Fruit fly (Drosophila melanogaster) whole organism, embryonic: ENCODE results near the gene Kat60.

Source experiments
- B-H2 ChIP-seq: fragments of 200-800 bp; sonication (Bioruptor generic); optimal IDR thresholded peaks from 2 replicates; lab custom pipeline; 2018; ENCODE audit warnings: missing biosample characterization, mild to moderate bottlenecking, missing genetic modification characterization
- CG10431 ChIP-seq: fragments of 200-800 bp; sonication (Bioruptor generic); optimal IDR thresholded peaks from 3 replicates; lab custom pipeline; 2018; ENCODE audit warnings: missing biosample characterization, mild to moderate bottlenecking, missing genetic modification characterization
- CG11504 ChIP-seq: fragments of 200-800 bp; sonication (Bioruptor generic); optimal IDR thresholded peaks from 3 replicates; lab custom pipeline; 2019; ENCODE audit warnings: missing biosample characterization, mild to moderate bottlenecking, missing genetic modification characterization, moderate library complexity
- CG13296 ChIP-seq: fragments of 200-800 bp; sonication (Bioruptor generic); optimal IDR thresholded peaks from 3 replicates; lab custom pipeline; 2018; ENCODE audit warnings: missing biosample characterization, mild to moderate bottlenecking, missing genetic modification characterization
- CG13424 ChIP-seq: fragments of 200-800 bp; sonication (Bioruptor generic); optimal IDR thresholded peaks from 2 replicates; lab custom pipeline; 2019; ENCODE audit warnings: missing biosample characterization, mild to moderate bottlenecking, missing genetic modification characterization, moderate library complexity
- CG13894 ChIP-seq: fragments of 200-800 bp; sonication (Bioruptor generic); optimal IDR thresholded peaks from 3 replicates; lab custom pipeline; 2018; ENCODE audit warnings: missing biosample characterization, mild to moderate bottlenecking, missing genetic modification characterization, moderate library complexity
- CG15601 ChIP-seq: fragments of 200-800 bp; sonication (Bioruptor generic); optimal IDR thresholded peaks from 3 replicates; lab custom pipeline; 2019; ENCODE audit warnings: missing biosample characterization, mild to moderate bottlenecking, missing genetic modification characterization, moderate library complexity
- CG1647 ChIP-seq: fragments of 200-800 bp; sonication (Bioruptor generic); optimal IDR thresholded peaks from 3 replicates; lab custom pipeline; 2016; ENCODE audit warnings: missing biosample characterization, missing genetic modification characterization
- CG2199 ChIP-seq: fragments of 200-800 bp; sonication (Bioruptor generic); IDR thresholded peaks from 3 replicates; pipeline ENCODE4 v1.3.6; 2022; ENCODE audit warnings: missing biosample characterization, missing genetic modification characterization
- CG3995 ChIP-seq: fragments of 200-800 bp; sonication (Bioruptor generic); optimal IDR thresholded peaks from 3 replicates; lab custom pipeline; 2016; ENCODE audit warnings: missing biosample characterization, missing genetic modification characterization
- CG4282 ChIP-seq: fragments of 200-800 bp; sonication (Bioruptor generic); optimal IDR thresholded peaks from 2 replicates; lab custom pipeline; 2016; ENCODE audit warnings: missing biosample characterization, missing genetic modification characterization
- CG4404 ChIP-seq: fragments of 200-800 bp; sonication (Bioruptor generic); IDR thresholded peaks from 2 replicates; pipeline ENCODE4 v1.3.6; 2022; ENCODE audit warnings: missing biosample characterization, missing genetic modification characterization
- CG6272 ChIP-seq: fragments of 200-800 bp; sonication (Bioruptor generic); IDR thresholded peaks from 2 replicates; pipeline ENCODE4 v1.3.6; 2022; ENCODE audit warnings: missing biosample characterization, missing genetic modification characterization
- CG6813 ChIP-seq: fragments of 200-800 bp; sonication (Bioruptor generic); optimal IDR thresholded peaks from 2 replicates; lab custom pipeline; 2017; ENCODE audit warnings: missing biosample characterization, missing genetic modification characterization, mild to moderate bottlenecking, moderate library complexity, missing genetic modification reagents
- CG7271 ChIP-seq: fragments of 200-800 bp; sonication (Bioruptor generic); optimal IDR thresholded peaks from 2 replicates; lab custom pipeline; 2018; ENCODE audit warnings: missing biosample characterization, mild to moderate bottlenecking, missing genetic modification characterization, moderate library complexity
- CG7357 ChIP-seq: fragments of 200-800 bp; sonication (Bioruptor generic); IDR thresholded peaks from 3 replicates; pipeline ENCODE4 v1.3.6; 2022; ENCODE audit warnings: missing biosample characterization, missing genetic modification characterization
- CG9609 ChIP-seq: fragments of 200-800 bp; sonication (Bioruptor generic); optimal IDR thresholded peaks from 3 replicates; lab custom pipeline; 2016; ENCODE audit warnings: missing biosample characterization, missing genetic modification characterization
- Hr78 ChIP-seq, 2 experiments: fragments of 200-800 bp in 1 of 2; fragments of >200 bp in 1 of 2; sonication (Bioruptor generic) in 1 of 2; optimal IDR thresholded peaks; 2 replicates each; lab custom pipeline; 2017 to 2019; ENCODE audit warnings: missing biosample characterization in 2 of 2, missing genetic modification characterization in 2 of 2, mild to moderate bottlenecking in 1 of 2, moderate library complexity in 1 of 2
- Lhr ChIP-seq: fragments of 200-800 bp; sonication (Bioruptor generic); optimal IDR thresholded peaks from 3 replicates; lab custom pipeline; 2017; ENCODE audit warnings: mild to moderate bottlenecking, missing biosample characterization, missing genetic modification reagents, missing genetic modification characterization
- Med ChIP-seq: fragments of 200-800 bp; sonication (Bioruptor generic); peaks from one replicate; lab custom pipeline; 2016; ENCODE audit warnings: missing biosample characterization, missing genetic modification characterization, mild to moderate bottlenecking, inconsistent platforms, moderate library complexity
- Neu2 ChIP-seq: fragments of 200-800 bp; sonication (Bioruptor generic); optimal IDR thresholded peaks from 3 replicates; lab custom pipeline; 2016; ENCODE audit warnings: missing biosample characterization, missing genetic modification characterization, borderline replicate concordance
- Oaz ChIP-seq: fragments of 200-800 bp; sonication (Bioruptor generic); IDR thresholded peaks from 2 replicates; pipeline ENCODE4 v1.3.6; 2022; ENCODE audit warnings: missing biosample characterization, missing genetic modification characterization
- Opbp ChIP-seq: fragments of 200-800 bp; sonication (Bioruptor generic); IDR thresholded peaks from 3 replicates; pipeline ENCODE4 v1.3.6; 2022; ENCODE audit warnings: missing biosample characterization, missing genetic modification characterization; ENCODE audit not compliant: partially characterized antibody
- Rfx ChIP-seq: fragments of 200-800 bp; sonication (Bioruptor generic); IDR thresholded peaks from 2 replicates; pipeline ENCODE4 v1.3.6; 2022; ENCODE audit warnings: missing biosample characterization, missing genetic modification characterization
- Tbp ChIP-seq: fragments of >200 bp; optimal IDR thresholded peaks from 2 replicates; lab custom pipeline; 2018; ENCODE audit warnings: missing biosample characterization, missing genetic modification characterization
- Trl ChIP-seq, 3 experiments: fragments of >200 bp in 2 of 3; fragments of 200-800 bp in 1 of 3; sonication (Bioruptor generic) in 1 of 3; optimal IDR thresholded peaks; 2 replicates in 1 of 3; 3 replicates in 2 of 3; lab custom pipeline; 2016 to 2017; ENCODE audit warnings: missing biosample characterization in 1 of 3, missing genetic modification characterization in 1 of 3
- Xrp1 ChIP-seq: fragments of 200-800 bp; sonication (Bioruptor generic); IDR thresholded peaks from 2 replicates; pipeline ENCODE4 v1.3.6; 2022; ENCODE audit warnings: missing biosample characterization, missing genetic modification characterization
- bab2 ChIP-seq: fragments of 200-800 bp; sonication (Bioruptor generic); optimal IDR thresholded peaks from 2 replicates; lab custom pipeline; 2016; ENCODE audit warnings: missing biosample characterization, missing genetic modification characterization
- br ChIP-seq: fragments of >200 bp; optimal IDR thresholded peaks from 2 replicates; lab custom pipeline; 2017
- cg ChIP-seq: fragments of 200-800 bp; sonication (Bioruptor generic); optimal IDR thresholded peaks from 3 replicates; lab custom pipeline; 2019; ENCODE audit warnings: missing biosample characterization, mild to moderate bottlenecking, missing genetic modification characterization, moderate library complexity
- ci ChIP-seq: fragments of 200-800 bp; sonication (Bioruptor generic); IDR thresholded peaks from 3 replicates; pipeline ENCODE4 v1.3.6; 2022; ENCODE audit warnings: missing biosample characterization, missing genetic modification characterization
- ewg ChIP-seq: fragments of 200-800 bp; sonication (Bioruptor generic); optimal IDR thresholded peaks from 3 replicates; lab custom pipeline; 2017; ENCODE audit warnings: mild to moderate bottlenecking, missing biosample characterization, missing genetic modification reagents, missing genetic modification characterization
- fd64A ChIP-seq: fragments of 200-800 bp; sonication (Bioruptor generic); optimal IDR thresholded peaks from 3 replicates; lab custom pipeline; 2018; ENCODE audit warnings: missing biosample characterization, mild to moderate bottlenecking, missing genetic modification characterization
- fd96Cb ChIP-seq: fragments of 200-800 bp; sonication (Bioruptor generic); optimal IDR thresholded peaks from 2 replicates; lab custom pipeline; 2018; ENCODE audit warnings: missing biosample characterization, mild to moderate bottlenecking, missing genetic modification characterization, moderate library complexity
- gce ChIP-seq: fragments of 200-800 bp; sonication (Bioruptor generic); IDR thresholded peaks from 3 replicates; pipeline ENCODE4 v1.3.6; 2022; ENCODE audit warnings: missing biosample characterization, missing genetic modification characterization
- lab ChIP-seq: fragments of 200-800 bp; sonication (Bioruptor generic); optimal IDR thresholded peaks from 3 replicates; lab custom pipeline; 2017; ENCODE audit warnings: missing biosample characterization, missing genetic modification characterization, mild to moderate bottlenecking, moderate library complexity, missing genetic modification reagents
- lola ChIP-seq, 3 experiments: fragments of >200 bp in 2 of 3; fragments of 200-800 bp in 1 of 3; sonication (Bioruptor generic) in 1 of 3; optimal IDR thresholded peaks; 2 replicates each; lab custom pipeline; 2017 to 2019; ENCODE audit warnings: missing biosample characterization in 3 of 3, missing genetic modification characterization in 3 of 3, mild to moderate bottlenecking in 1 of 3, moderate library complexity in 1 of 3
- mld ChIP-seq: fragments of 200-800 bp; sonication (Bioruptor generic); IDR thresholded peaks from 3 replicates; pipeline ENCODE4 v1.3.6; 2022; ENCODE audit warnings: missing biosample characterization, missing genetic modification characterization; ENCODE audit not compliant: partially characterized antibody
- nmo ChIP-seq: fragments of 200-800 bp; sonication (Bioruptor generic); optimal IDR thresholded peaks from 2 replicates; lab custom pipeline; 2018; ENCODE audit warnings: missing biosample characterization, mild to moderate bottlenecking, missing genetic modification characterization, moderate library complexity
- phol ChIP-seq: fragments of 200-800 bp; sonication (Bioruptor generic); optimal IDR thresholded peaks from 3 replicates; lab custom pipeline; 2018; ENCODE audit warnings: missing biosample characterization, mild to moderate bottlenecking, missing genetic modification characterization, moderate library complexity
- psq ChIP-seq: fragments of 200-800 bp; sonication (Bioruptor generic); optimal IDR thresholded peaks from 2 replicates; lab custom pipeline; 2017; ENCODE audit warnings: missing biosample characterization, missing genetic modification characterization
- ro ChIP-seq: fragments of 200-800 bp; sonication (Bioruptor generic); IDR thresholded peaks from 2 replicates; pipeline ENCODE4 v1.3.6; 2022; ENCODE audit warnings: missing biosample characterization, missing genetic modification characterization
- sima ChIP-seq: fragments of 200-800 bp; sonication (Bioruptor generic); optimal IDR thresholded peaks from 2 replicates; lab custom pipeline; 2016; ENCODE audit warnings: missing biosample characterization, missing genetic modification characterization
- tll ChIP-seq, 2 experiments: fragments of 200-800 bp in 1 of 2; fragments of >200 bp in 1 of 2; sonication (Bioruptor generic) in 1 of 2; optimal IDR thresholded peaks; 2 replicates each; lab custom pipeline; 2017 to 2019; ENCODE audit warnings: missing biosample characterization in 2 of 2, missing genetic modification characterization in 2 of 2, mild to moderate bottlenecking in 1 of 2, moderate library complexity in 1 of 2
- ttk ChIP-seq: fragments of 200-800 bp; sonication (Bioruptor generic); IDR thresholded peaks from 2 replicates; pipeline ENCODE4 v2.1.2; 2022; ENCODE audit warnings: missing biosample characterization, missing genetic modification characterization
- unc-4 ChIP-seq: fragments of 200-800 bp; sonication (Bioruptor generic); IDR thresholded peaks from 2 replicates; pipeline ENCODE4 v1.3.6; 2022; ENCODE audit warnings: missing biosample characterization, missing genetic modification characterization; ENCODE audit not compliant: partially characterized antibody
- vnd ChIP-seq: fragments of 200-800 bp; sonication (Bioruptor generic); IDR thresholded peaks from 3 replicates; pipeline ENCODE4 v1.3.6; 2022; ENCODE audit warnings: missing biosample characterization, missing genetic modification characterization; ENCODE audit not compliant: partially characterized antibody
- zen ChIP-seq: fragments of 200-800 bp; sonication (Bioruptor generic); optimal IDR thresholded peaks from 3 replicates; lab custom pipeline; 2018; ENCODE audit warnings: missing biosample characterization, mild to moderate bottlenecking, missing genetic modification characterization, moderate library complexity

Gene Kat60

dm6 chr3R:5199581-5199980 is 32.4 kb downstream of the Kat60 start (continued):
- no peak for TF ChIP-seq Oaz
- no peak for TF ChIP-seq CG13296
- no peak for TF ChIP-seq cg (GFP tag; lab: Kevin White, UChicago)

- no peak for TF ChIP-seq zen
- peak; percentile 69; the same call in 2 of the 3 replicates for TF ChIP-seq ci (GFP tag; lab: Robert Waterston, UW)
- peak; percentile 90 for TF ChIP-seq Med (GFP tag; lab: Kevin White, UChicago)
- TF ChIP-seq sima (GFP tag; lab: Kevin White, UChicago) = peak; percentile 19
- peak; percentile 52 for TF ChIP-seq bab2 (GFP tag; lab: Kevin White, UChicago)
- TF ChIP-seq Xrp1 (GFP tag; lab: Robert Waterston, UW) = peak; percentile 49
- TF ChIP-seq CG15601 (tag; lab: Kevin White, UChicago) = no peak
- no peak for TF ChIP-seq CG2199 (GFP tag; lab: Robert Waterston, UW)
- no peak for TF ChIP-seq Tbp (GFP tag; lab: Kevin White, UChicago)
- 0 out of 2 replicates have a peak, but pooled peaks have one; percentile 30 for TF ChIP-seq ttk
- peak; percentile 42 for TF ChIP-seq CG13424 (tag; lab: Kevin White, UChicago)
- peak; percentile 34 for TF ChIP-seq CG1647 (GFP tag; lab: Kevin White, UChicago)
- peak; percentile 76; the same call in 1 of the 2 replicates for TF ChIP-seq Rfx
- no peak for TF ChIP-seq vnd (GFP tag; lab: Robert Waterston, UW)
- TF ChIP-seq CG13894 (tag; lab: Kevin White, UChicago) = peak; percentile 94
- TF ChIP-seq CG3995 (GFP tag; lab: Kevin White, UChicago) = peak; percentile 18
- peak; percentile 48 for TF ChIP-seq CG6813 (GFP tag; lab: Kevin White, UChicago)
- peak; percentile 31 for TF ChIP-seq nmo (GFP tag; lab: Kevin White, UChicago)
- TF ChIP-seq gce (GFP tag; lab: Robert Waterston, UW) = no peak
- no peak for TF ChIP-seq Trl (optimal IDR thresholded peaks at IDR 0.05; lab: Kevin White, UChicago)
- TF ChIP-seq Trl (GFP tag; optimal IDR thresholded peaks at IDR 0.05; lab: Kevin White, UChicago) = peak; percentile 60
- TF ChIP-seq psq (GFP tag; lab: Kevin White, UChicago) = no peak
- TF ChIP-seq lab (GFP tag; lab: Kevin White, UChicago) = peak; percentile 89
- TF ChIP-seq Neu2 (GFP tag; lab: Kevin White, UChicago) = no peak
- TF ChIP-seq CG4404 = no peak
- TF ChIP-seq ewg (GFP tag; lab: Kevin White, UChicago) = peak; percentile 31
- TF ChIP-seq B-H2 (GFP tag; lab: Kevin White, UChicago) = peak; percentile 26
- peak; percentile 21 for TF ChIP-seq fd96Cb (tag; lab: Kevin White, UChicago)
- no peak for TF ChIP-seq mld (GFP tag; lab: Robert Waterston, UW)
- peak; percentile 67 for TF ChIP-seq CG11504 (tag; lab: Kevin White, UChicago)
- no peak for TF ChIP-seq Lhr (GFP tag; lab: Kevin White, UChicago)
- TF ChIP-seq CG7271 (tag; lab: Kevin White, UChicago) = no peak
- TF ChIP-seq unc-4 = no peak
- no peak for TF ChIP-seq tll (GFP tag; optimal IDR thresholded peaks at IDR 0.05; lab: Kevin White, UChicago)
- TF ChIP-seq CG9609 (GFP tag; lab: Kevin White, UChicago) = peak; percentile 49
- 0 out of 3 replicates have a peak, but pooled peaks have one; percentile 8 for TF ChIP-seq CG7357 (GFP tag; lab: Robert Waterston, UW)
- no peak for TF ChIP-seq lola (GFP tag; optimal IDR thresholded peaks at IDR 0.05; lab: Kevin White, UChicago)
- no peak for TF ChIP-seq CG10431 (GFP tag; lab: Kevin White, UChicago)
- peak; percentile 20 for TF ChIP-seq phol (tag; lab: Kevin White, UChicago)
- no peak for TF ChIP-seq br (lab: Kevin White, UChicago)
- no peak for TF ChIP-seq ro (GFP tag; lab: Robert Waterston, UW)
- no peak for TF ChIP-seq fd64A (GFP tag; lab: Kevin White, UChicago)
- no peak for TF ChIP-seq Opbp (GFP tag; lab: Robert Waterston, UW)
- no peak for TF ChIP-seq CG4282 (GFP tag; lab: Kevin White, UChicago)
- no peak for TF ChIP-seq Hr78 (GFP tag; optimal IDR thresholded peaks at IDR 0.05; lab: Kevin White, UChicago)
- no peak; the same call in 1 of the 2 replicates for TF ChIP-seq CG6272 (GFP tag; lab: Robert Waterston, UW)
Observed at dm6 chr3R:5198302-5198701, 33.7 kb downstream of the Kat60 start.
